Fruit fly (Drosophila melanogaster): ENCODE measurements around the gene Pvr.

Gene Pvr

dm6 chr2L:8266145-8266544, 26.5 kb upstream of the Pvr start:
- no peak for TF ChIP-seq CG17801 (GFP tag; optimal IDR thresholded peaks at IDR 0.05; ENCODE audit: partially characterized antibody)

- no peak for TF ChIP-seq CG17801 (GFP tag; optimal IDR thresholded peaks at IDR 0.05; ENCODE audit: partially characterized antibody)
Observed at dm6 chr2L:8257401-8258266, 18.0 kb upstream of the Pvr start, which contains the start of gene CG8086. Gene CG8086, minus strand, starts transcription at chr2L:8257502.

- TF ChIP-seq CG17801 (GFP tag; optimal IDR thresholded peaks at IDR 0.05; ENCODE audit: partially characterized antibody), result no peak
Observed at dm6 chr2L:8255406-8255805, 15.7 kb upstream of the Pvr start.

dm6 chr2L:8243903-8244302, 4.2 kb upstream of the Pvr start, which contains the start of gene CG43057:
Gene CG43057, minus strand, starts transcription at chr2L:8244003.
- TF ChIP-seq CG17801 (GFP tag; optimal IDR thresholded peaks at IDR 0.05; ENCODE audit: partially characterized antibody), result no peak

dm6 chr2L:8242186-8242585, 2.5 kb upstream of the Pvr start, which contains the start of gene CG14277:
Gene CG14277, plus strand, starts transcription at chr2L:8242486.
- no peak for TF ChIP-seq CG17801 (GFP tag; optimal IDR thresholded peaks at IDR 0.05; ENCODE audit: partially characterized antibody)

dm6 chr2L:8241700-8242099, 2.0 kb upstream of the Pvr start, which contains the start of gene Spn28F:
Gene Spn28F, minus strand, starts transcription at chr2L:8241800.
- TF ChIP-seq CG17801 (GFP tag; optimal IDR thresholded peaks at IDR 0.05; ENCODE audit: partially characterized antibody), result no peak

dm6 chr2L:8239032-8239650, 537 bp downstream of the Pvr start:
- no peak for TF ChIP-seq CG17801 (GFP tag; optimal IDR thresholded peaks at IDR 0.05; ENCODE audit: partially characterized antibody)

dm6 chr2L:8233571-8233970, 6.1 kb downstream of the Pvr start:
- no peak for TF ChIP-seq CG17801 (GFP tag; optimal IDR thresholded peaks at IDR 0.05; ENCODE audit: partially characterized antibody)

- no peak for TF ChIP-seq CG17801 (GFP tag; optimal IDR thresholded peaks at IDR 0.05; ENCODE audit: partially characterized antibody)
Observed at dm6 chr2L:8232389-8232788, 7.3 kb downstream of the Pvr start.

- TF ChIP-seq CG17801 (GFP tag; optimal IDR thresholded peaks at IDR 0.05; ENCODE audit: partially characterized antibody), result no peak
Observed at dm6 chr2L:8230255-8230654, 9.4 kb downstream of the Pvr start.

- TF ChIP-seq CG17801 (GFP tag; optimal IDR thresholded peaks at IDR 0.05; ENCODE audit: partially characterized antibody), result peak; percentile 28
Observed at dm6 chr2L:8229628-8230027, 10.1 kb downstream of the Pvr start.

dm6 chr2L:8229134-8229533, 10.5 kb downstream of the Pvr start:
- TF ChIP-seq CG17801 (GFP tag; optimal IDR thresholded peaks at IDR 0.05; ENCODE audit: partially characterized antibody), result no peak

- TF ChIP-seq CG17801 (GFP tag; optimal IDR thresholded peaks at IDR 0.05; ENCODE audit: partially characterized antibody), result no peak
Observed at dm6 chr2L:8220393-8220934, 19.2 kb downstream of the Pvr start, which contains the start of gene Snx6. Gene Snx6, minus strand, starts transcription at chr2L:8220741.

- TF ChIP-seq CG17801 (GFP tag; optimal IDR thresholded peaks at IDR 0.05; ENCODE audit: partially characterized antibody), result no peak
Observed at dm6 chr2L:8217917-8218316, 21.8 kb downstream of the Pvr start, which contains the start of gene CG8292. Gene CG8292, minus strand, starts transcription at chr2L:8218017.

- TF ChIP-seq CG17801 (GFP tag; optimal IDR thresholded peaks at IDR 0.05; ENCODE audit: partially characterized antibody), result no peak
Observed at dm6 chr2L:8215259-8215929, 24.3 kb downstream of the Pvr start, which contains the start of gene CG8349. Gene CG8349, plus strand, starts transcription at chr2L:8215915.

Data from ovary, adult (tissue).